Worm (Caenorhabditis elegans) whole organism, L2 larva: ENCODE results near the gene par-1.

Experiments used
- ama-1 ChIP-seq: fragments of 150-350 bp; optimal IDR thresholded peaks from 2 replicates; lab custom pipeline; 2018; ENCODE audit warnings: inconsistent platforms
- blmp-1 ChIP-seq: sonication (generic microtip); optimal IDR thresholded peaks from 2 replicates; lab custom pipeline; 2017; ENCODE audit warnings: missing genetic modification characterization, mild to moderate bottlenecking, missing compliant biosample characterization, antibody characterized with exemption, moderate library complexity; ENCODE audit not compliant: insufficient read depth
- nhr-12 ChIP-seq: fragments of 150-350 bp; optimal IDR thresholded peaks from 2 replicates; lab custom pipeline; 2014; ENCODE audit warnings: missing biosample characterization, missing genetic modification characterization
- nhr-237 ChIP-seq: fragments of 150-350 bp; optimal IDR thresholded peaks from 2 replicates; lab custom pipeline; 2014; ENCODE audit warnings: missing biosample characterization, missing genetic modification characterization
- unc-55 ChIP-seq: fragments of 150-350 bp; sonication (generic microtip); optimal IDR thresholded peaks from 3 replicates; lab custom pipeline; 2014; ENCODE audit warnings: missing biosample characterization, missing genetic modification reagents, missing genetic modification characterization
- zag-1 ChIP-seq: fragments of 150-350 bp; optimal IDR thresholded peaks from 2 replicates; lab custom pipeline; 2014; ENCODE audit warnings: missing biosample characterization, missing genetic modification characterization

- no peak for TF ChIP-seq nhr-12 (tag; lab: Kevin White, UChicago)
- TF ChIP-seq ama-1 (lab: Kevin White, UChicago) = no peak
- TF ChIP-seq zag-1 (tag; lab: Kevin White, UChicago) = no peak
- no peak for TF ChIP-seq unc-55 (GFP tag; lab: Kevin White, UChicago)
- TF ChIP-seq nhr-237 (tag; lab: Kevin White, UChicago) = no peak
- TF ChIP-seq blmp-1 = no peak
Observed at ce11 chrV:14175216-14175615, 30.0 kb upstream of the par-1 start, which contains the start of gene cest-2.2.
